Fruit fly (Drosophila melanogaster): ENCODE data around the gene RabX5.

RabX5 gene

DNA sequence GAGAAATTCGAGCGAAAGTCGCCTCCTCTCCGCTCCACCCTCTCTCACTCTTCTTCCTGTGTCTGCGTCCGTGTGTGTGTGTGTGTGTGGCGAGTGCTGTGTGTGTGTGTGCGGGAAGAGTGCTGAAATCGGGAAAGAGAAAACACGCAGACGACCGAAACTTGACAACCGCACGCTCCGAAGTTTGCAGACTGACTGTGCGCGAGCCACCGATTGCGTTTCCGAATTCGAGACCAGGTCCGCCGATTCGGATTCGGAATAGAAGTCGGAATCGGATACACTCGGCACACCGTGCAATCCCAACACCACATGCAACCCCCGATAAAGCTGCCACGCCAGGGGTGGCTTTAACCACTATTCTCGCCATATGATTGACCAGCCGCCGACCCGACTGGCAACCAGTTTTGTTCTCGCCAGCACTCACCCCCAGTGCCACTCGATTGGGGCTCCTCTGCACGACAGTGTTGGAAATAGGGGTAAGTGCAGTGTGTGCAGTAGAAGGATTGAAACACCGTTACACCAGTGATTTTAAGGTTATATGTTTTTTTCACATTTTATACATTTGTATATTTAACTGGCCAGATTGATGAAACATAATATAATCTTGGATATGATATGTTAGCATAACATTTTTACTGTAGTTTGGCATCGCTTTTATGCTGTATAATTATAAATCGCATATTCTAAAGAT lies 41.6 kb downstream of the RabX5 start, which contains the start of gene CG13928:
Gene CG13928, minus strand, starts transcription at position 202 of the 691 bp plus-strand sequence.
- TF ChIP-seq bab1 (GFP tag; optimal IDR thresholded peaks at IDR 0.05) (no peak), toe (GFP tag; optimal IDR thresholded peaks at IDR 0.05) (peak; percentile 44), CG11617 (GFP tag; optimal IDR thresholded peaks at IDR 0.05) (no peak), CG14711 (tag; optimal IDR thresholded peaks at IDR 0.05) (no peak), Clk (GFP tag; optimal IDR thresholded peaks at IDR 0.05) (peak; percentile 50), CG7045 (GFP tag; optimal IDR thresholded peaks at IDR 0.05) (peak; percentile 13), cnc (optimal IDR thresholded peaks at IDR 0.05) (no peak), CG5204 (GFP tag; optimal IDR thresholded peaks at IDR 0.05) (peak; percentile 35), ovo (GFP tag; optimal IDR thresholded peaks at IDR 0.05) (no peak), CG12768 (GFP tag; optimal IDR thresholded peaks at IDR 0.05) (no peak), CG1620 (GFP tag; optimal IDR thresholded peaks at IDR 0.05) (no peak), cic (GFP tag; optimal IDR thresholded peaks at IDR 0.05) (peak; percentile 35), kay (GFP tag; ENCODE audit: borderline replicate concordance) (no peak)

DNA sequence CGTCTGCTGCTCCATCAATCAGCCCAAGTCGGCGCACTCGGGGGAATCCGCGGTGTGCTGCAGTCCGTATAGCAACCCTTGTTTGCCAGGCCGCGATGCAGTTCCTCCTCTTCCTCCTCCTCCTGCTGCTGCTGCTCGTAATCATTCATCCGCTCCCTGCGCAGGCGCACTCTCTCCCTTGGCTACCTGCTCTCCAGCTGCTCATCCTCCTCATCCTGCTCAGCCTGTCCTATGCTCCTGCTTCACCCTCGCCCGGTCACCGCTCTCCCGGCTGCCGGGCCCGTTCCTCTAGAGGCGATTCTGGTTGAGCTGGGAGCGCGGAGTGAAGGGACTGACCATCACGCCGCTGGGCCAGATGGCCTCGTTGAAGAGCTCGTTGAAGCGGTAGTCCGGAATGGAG lies 43.0 kb downstream of the RabX5 start:
- TF ChIP-seq CG5204 (GFP tag; optimal IDR thresholded peaks at IDR 0.05) = no peak
- TF ChIP-seq CG7045 (GFP tag; optimal IDR thresholded peaks at IDR 0.05) = no peak
- no peak for TF ChIP-seq Mnt (GFP tag; optimal IDR thresholded peaks at IDR 0.05)
- no peak for TF ChIP-seq tj (GFP tag; optimal IDR thresholded peaks at IDR 0.05)
- TF ChIP-seq toe (GFP tag; optimal IDR thresholded peaks at IDR 0.05) = no peak
- no peak for TF ChIP-seq Clk (GFP tag; optimal IDR thresholded peaks at IDR 0.05)
- no peak for TF ChIP-seq Hr96 (GFP tag; optimal IDR thresholded peaks at IDR 0.05)
- no peak for TF ChIP-seq bab1 (GFP tag; optimal IDR thresholded peaks at IDR 0.05)
- TF ChIP-seq CG14711 (tag; optimal IDR thresholded peaks at IDR 0.05) = no peak
- TF ChIP-seq cic (GFP tag; optimal IDR thresholded peaks at IDR 0.05) = no peak
- no peak for TF ChIP-seq CG33017 (tag; optimal IDR thresholded peaks at IDR 0.05)
- no peak for TF ChIP-seq pad (GFP tag; optimal IDR thresholded peaks at IDR 0.05)
- no peak for TF ChIP-seq CG1620 (GFP tag; optimal IDR thresholded peaks at IDR 0.05)
- TF ChIP-seq kay (GFP tag; ENCODE audit: borderline replicate concordance) = no peak
- TF ChIP-seq CG11617 (GFP tag; optimal IDR thresholded peaks at IDR 0.05) = no peak
- TF ChIP-seq ovo (GFP tag; optimal IDR thresholded peaks at IDR 0.05) = no peak
- no peak for TF ChIP-seq Crg-1 (GFP tag; optimal IDR thresholded peaks at IDR 0.05)
- TF ChIP-seq CG7101 (tag; optimal IDR thresholded peaks at IDR 0.05) = no peak
- TF ChIP-seq CG12768 (GFP tag; optimal IDR thresholded peaks at IDR 0.05) = no peak
- TF ChIP-seq cnc (optimal IDR thresholded peaks at IDR 0.05) = no peak

All from whole organism, adult.